Worm (Caenorhabditis elegans) whole organism, L4 larva: ENCODE data around the gene sri-65.
A peak's percentile ranks its signal among the peaks of the same experiment; 100 is the strongest.
"Not testable (repeated sequence)": the region's sequence is repeated elsewhere in the genome, so short reads cannot be mapped to it uniquely, and the experiment has no call there.

ENCODE experiments used
- F37D6.2 ChIP-seq: sonication (generic microtip); optimal IDR thresholded peaks from 2 replicates; lab custom pipeline; 2016; ENCODE audit warnings: mild to moderate bottlenecking, missing genetic modification characterization, missing compliant biosample characterization
- F44E2.7 ChIP-seq: fragments of 200-800 bp; sonication (Bioruptor generic); IDR thresholded peaks from 2 replicates; pipeline ENCODE4 v2.1.2; 2022; ENCODE audit warnings: missing genetic modification characterization, missing compliant biosample characterization
- T26A8.4 ChIP-seq: fragments of 200-800 bp; sonication (Bioruptor generic); IDR thresholded peaks from 2 replicates; pipeline ENCODE4 v1.3.6; 2022; ENCODE audit warnings: missing genetic modification characterization, missing compliant biosample characterization
- aha-1 ChIP-seq: fragments of 150-350 bp; peaks from one replicate; lab custom pipeline; 2014; ENCODE audit warnings: missing biosample characterization, missing genetic modification characterization
- ceh-28 ChIP-seq: fragments of 150-350 bp; optimal IDR thresholded peaks from 2 replicates; lab custom pipeline; 2014; ENCODE audit warnings: missing biosample characterization, missing genetic modification reagents, missing genetic modification characterization
- daf-16 ChIP-seq, 3 experiments: sonication (generic microtip); optimal IDR thresholded peaks; 2 replicates each; lab custom pipeline; 2016 to 2017; ENCODE audit warnings: missing genetic modification characterization in 3 of 3, missing genetic modification reagents in 3 of 3, mild to moderate bottlenecking in 2 of 3, missing compliant biosample characterization in 2 of 3, missing biosample characterization in 1 of 3, moderate library complexity in 1 of 3
- dmd-6 ChIP-seq: fragments of 200-800 bp; sonication (Bioruptor generic); IDR thresholded peaks from 2 replicates; pipeline ENCODE4 v1.3.6; 2022; ENCODE audit warnings: missing genetic modification reagents, missing genetic modification characterization, missing compliant biosample characterization
- dve-1 ChIP-seq: sonication (generic microtip); optimal IDR thresholded peaks from 2 replicates; lab custom pipeline; 2017; ENCODE audit warnings: antibody characterized with exemption, mild to moderate bottlenecking, missing genetic modification characterization, missing compliant biosample characterization; ENCODE audit not compliant: insufficient read depth
- egl-43 ChIP-seq: fragments of 200-800 bp; sonication (Bioruptor generic); IDR thresholded peaks from 2 replicates; pipeline ENCODE4 v1.3.6; 2022; ENCODE audit warnings: missing genetic modification reagents, missing genetic modification characterization, missing compliant biosample characterization
- gei-8 ChIP-seq: fragments of 200-800 bp; sonication (Bioruptor generic); optimal IDR thresholded peaks from 2 replicates; lab custom pipeline; 2018; ENCODE audit warnings: mild to moderate bottlenecking, missing genetic modification characterization, missing compliant biosample characterization
- hlh-11 ChIP-seq: fragments of 200-800 bp; sonication (Bioruptor generic); optimal IDR thresholded peaks from 2 replicates; lab custom pipeline; 2018; ENCODE audit warnings: mild to moderate bottlenecking, missing genetic modification characterization, missing compliant biosample characterization
- hlh-30 ChIP-seq: sonication (generic microtip); optimal IDR thresholded peaks from 2 replicates; lab custom pipeline; 2017; ENCODE audit warnings: antibody characterized with exemption, mild to moderate bottlenecking, missing genetic modification characterization, missing compliant biosample characterization; ENCODE audit not compliant: insufficient read depth
- lim-7 ChIP-seq: fragments of 200-800 bp; sonication (Bioruptor generic); IDR thresholded peaks from 2 replicates; pipeline ENCODE4 v1.3.6; 2022; ENCODE audit warnings: missing genetic modification characterization, missing compliant biosample characterization
- lir-3 ChIP-seq: sonication (generic microtip); optimal IDR thresholded peaks from 2 replicates; lab custom pipeline; 2016; ENCODE audit warnings: mild to moderate bottlenecking, missing genetic modification characterization, missing compliant biosample characterization
- mdl-1 ChIP-seq, 2 experiments: fragments of 150-350 bp in 1 of 2; sonication (generic microtip) in 1 of 2; optimal IDR thresholded peaks; 2 replicates each; lab custom pipeline; 2014 to 2017; ENCODE audit warnings: missing biosample characterization in 2 of 2, missing genetic modification characterization in 2 of 2
- mdt-29 ChIP-seq: fragments of 200-800 bp; sonication (Bioruptor generic); IDR thresholded peaks from 2 replicates; pipeline ENCODE4 v1.3.6; 2022; ENCODE audit warnings: missing genetic modification reagents, missing genetic modification characterization, missing compliant biosample characterization
- mes-2 ChIP-seq: sonication (generic microtip); optimal IDR thresholded peaks from 2 replicates; lab custom pipeline; 2016; ENCODE audit warnings: missing genotype, mild to moderate bottlenecking, missing genetic modification characterization, missing compliant biosample characterization; ENCODE audit not compliant: poor library complexity, severe bottlenecking
- nhr-102 ChIP-seq: sonication (generic microtip); optimal IDR thresholded peaks from 2 replicates; lab custom pipeline; 2016; ENCODE audit warnings: mild to moderate bottlenecking, missing genetic modification characterization, moderate library complexity, missing compliant biosample characterization
- nhr-111 ChIP-seq: fragments of 200-800 bp; sonication (Bioruptor generic); optimal IDR thresholded peaks from 2 replicates; lab custom pipeline; 2018; ENCODE audit warnings: mild to moderate bottlenecking, missing genetic modification characterization, missing compliant biosample characterization
- nhr-28 ChIP-seq: fragments of 150-350 bp; optimal IDR thresholded peaks from 2 replicates; lab custom pipeline; 2014; ENCODE audit warnings: missing biosample characterization, missing genetic modification characterization
- nhr-76 ChIP-seq: fragments of 150-350 bp; optimal IDR thresholded peaks from 2 replicates; lab custom pipeline; 2014; ENCODE audit warnings: missing biosample characterization, missing genetic modification characterization
- nhr-77 ChIP-seq: fragments of 150-350 bp; optimal IDR thresholded peaks from 2 replicates; lab custom pipeline; 2014; ENCODE audit warnings: missing biosample characterization, missing genetic modification characterization
- php-3 ChIP-seq: fragments of 200-800 bp; sonication (Bioruptor generic); IDR thresholded peaks from 2 replicates; pipeline ENCODE4 v1.3.6; 2022; ENCODE audit warnings: missing genetic modification reagents, missing genetic modification characterization, missing compliant biosample characterization
- pqm-1 ChIP-seq: sonication (generic microtip); optimal IDR thresholded peaks from 2 replicates; lab custom pipeline; 2017; ENCODE audit warnings: missing biosample characterization, missing genetic modification characterization
- rbr-2 ChIP-seq: sonication (generic microtip); optimal IDR thresholded peaks from 2 replicates; lab custom pipeline; 2016; ENCODE audit warnings: missing genotype, missing genetic modification characterization, missing compliant biosample characterization
- sdz-12 ChIP-seq: fragments of 200-800 bp; sonication (Bioruptor generic); optimal IDR thresholded peaks from 2 replicates; lab custom pipeline; 2018; ENCODE audit warnings: mild to moderate bottlenecking, missing genetic modification characterization, missing compliant biosample characterization
- set-16 ChIP-seq: fragments of 200-800 bp; sonication (Bioruptor generic); IDR thresholded peaks from 2 replicates; pipeline ENCODE4 v1.3.6; 2022; ENCODE audit warnings: missing genetic modification reagents, missing genetic modification characterization, missing compliant biosample characterization
- skn-1 ChIP-seq: fragments of 150-350 bp; optimal IDR thresholded peaks from 2 replicates; lab custom pipeline; 2014; ENCODE audit warnings: missing biosample characterization, missing genetic modification characterization
- unc-130 ChIP-seq: sonication (generic microtip); optimal IDR thresholded peaks from 2 replicates; lab custom pipeline; 2016; ENCODE audit warnings: missing genetic modification reagents, missing genetic modification characterization, missing compliant biosample characterization
- zag-1 ChIP-seq: fragments of 150-350 bp; optimal IDR thresholded peaks from 2 replicates; lab custom pipeline; 2014; ENCODE audit warnings: missing biosample characterization, missing genetic modification characterization

The sri-65 gene

ce11 chrV:16350775-16351378 is 37.3 kb downstream of the sri-65 start (continued):
- TF ChIP-seq F37D6.2 (tag; lab: Kevin White, UChicago), result no peak
- TF ChIP-seq, all 104 proteins: peak for 26

DNA sequence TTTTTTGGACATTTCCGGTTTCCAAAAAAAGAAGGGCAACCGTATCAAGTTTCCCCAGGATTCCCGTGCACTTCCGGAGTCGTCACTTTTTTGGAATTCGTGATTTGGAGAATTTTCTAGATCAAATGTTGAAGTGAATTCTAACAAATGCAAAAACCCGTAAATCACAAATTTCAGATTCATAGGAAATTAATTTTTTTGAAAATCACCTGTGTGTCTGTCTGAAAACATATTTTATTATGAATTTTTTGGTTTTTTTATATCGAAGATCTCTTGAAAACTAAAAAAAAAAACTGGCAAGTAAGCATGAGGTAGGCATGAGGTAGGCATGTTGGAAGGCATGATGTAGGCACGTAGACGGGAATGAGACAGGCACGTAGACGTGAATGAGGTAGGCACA is 38.1 kb downstream of the sri-65 start:
- no peak for TF ChIP-seq gei-8 (GFP tag; lab: Kevin White, UChicago)
- no peak for TF ChIP-seq sdz-12 (GFP tag; lab: Kevin White, UChicago)
- TF ChIP-seq skn-1 (tag; lab: Kevin White, UChicago), result no peak
- TF ChIP-seq aha-1 (tag; lab: Kevin White, UChicago), result peak; percentile 60
- no peak for TF ChIP-seq dmd-6
- no peak for TF ChIP-seq F44E2.7 (GFP tag; lab: Robert Waterston, UW)
- TF ChIP-seq nhr-76 (tag; lab: Kevin White, UChicago), result no peak
- no peak for TF ChIP-seq mes-2

DNA sequence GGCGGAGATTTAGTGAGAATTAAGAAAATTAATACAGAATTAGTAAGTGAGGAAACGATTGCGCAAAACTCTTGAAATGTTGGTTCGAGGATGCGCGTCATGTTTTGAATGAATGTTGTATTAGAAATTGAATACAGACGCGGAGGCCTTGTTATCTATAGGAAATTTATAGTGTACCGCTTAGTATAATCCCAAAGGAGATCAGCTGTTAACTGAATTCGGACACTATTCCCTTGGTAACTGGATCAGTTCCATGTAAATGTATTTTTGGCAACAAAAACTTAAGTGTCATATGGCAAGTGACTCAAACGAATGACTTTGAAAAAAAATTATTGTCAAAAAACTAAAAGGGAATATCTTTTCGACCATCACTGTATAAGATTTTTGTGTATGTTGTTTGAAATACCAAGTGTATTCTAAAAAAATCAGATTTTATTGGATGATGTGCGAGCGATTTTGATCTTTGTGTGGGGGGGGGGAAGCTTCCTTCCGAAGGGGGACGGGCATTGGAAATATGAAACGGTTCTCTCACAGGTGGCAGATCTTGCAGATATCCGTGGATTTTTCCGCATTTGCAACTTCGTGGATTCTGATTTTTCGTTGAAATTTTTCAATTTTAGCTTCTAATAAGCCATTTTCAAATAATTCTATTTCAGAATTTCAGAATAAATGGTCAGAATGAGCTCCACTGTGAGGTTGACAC is 41.6 kb downstream of the sri-65 start, which contains the start of the genes W08G11.5 and W08G11.1:
Gene W08G11.5 (minus strand): TSS at position 101 of the 703 bp plus-strand sequence.
Gene W08G11.1 (plus strand): TSS at position 653 of the 703 bp plus-strand sequence.
- TF ChIP-seq ceh-28 (tag; lab: Kevin White, UChicago), result no peak
- TF ChIP-seq aha-1 (tag; lab: Kevin White, UChicago), result peak; percentile 33
- TF ChIP-seq F37D6.2 (tag; lab: Kevin White, UChicago), result no peak
- TF ChIP-seq zag-1 (tag; lab: Kevin White, UChicago), result no peak

DNA sequence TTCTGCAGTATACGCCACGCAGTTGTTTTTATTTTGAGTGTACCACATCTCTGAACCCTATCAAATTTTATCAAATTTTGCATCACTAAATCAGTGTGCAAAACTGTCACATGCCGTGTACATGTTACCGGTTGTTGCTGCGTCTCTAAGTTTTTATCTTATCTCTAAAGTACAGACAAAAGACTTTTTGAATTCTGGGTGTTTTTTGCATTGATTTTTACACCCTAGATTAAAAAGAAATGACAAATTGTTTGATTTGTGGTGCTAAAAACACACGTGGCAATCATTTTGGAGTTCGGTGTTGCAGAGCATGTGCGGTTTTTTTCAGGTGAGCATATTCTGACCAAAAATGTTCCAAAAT is 45.9 kb downstream of the sri-65 start, which contains the start of gene nhr-193:
Gene nhr-193 (plus strand): TSS at position 51 of the 361 bp plus-strand sequence.
- TF ChIP-seq nhr-28, result peak; percentile 54
- no peak for TF ChIP-seq daf-16 (GFP tag; optimal IDR thresholded peaks at IDR 0.05; lab: Kevin White, UChicago)
- TF ChIP-seq daf-16 (tag; optimal IDR thresholded peaks at IDR 0.05; lab: Kevin White, UChicago), result peak; percentile 39
- no peak for TF ChIP-seq unc-130 (GFP tag; lab: Kevin White, UChicago)
- no peak for TF ChIP-seq lir-3 (tag; lab: Kevin White, UChicago)
- no peak for TF ChIP-seq php-3 (GFP tag; lab: Robert Waterston, UW)
- TF ChIP-seq nhr-77 (tag; lab: Kevin White, UChicago), result peak; percentile 1
- peak; percentile 61 for TF ChIP-seq dve-1 (tag; lab: Kevin White, UChicago)
- peak; percentile 63 for TF ChIP-seq hlh-11 (tag; lab: Kevin White, UChicago)
- peak in 1 of 2 experiments; percentile 39 for TF ChIP-seq mdl-1 (tag; optimal IDR thresholded peaks at IDR 0.05; lab: Kevin White, UChicago)
- no peak for TF ChIP-seq rbr-2 (tag; lab: Kevin White, UChicago)
- no peak for TF ChIP-seq nhr-111 (GFP tag; lab: Kevin White, UChicago)
- TF ChIP-seq hlh-30 (tag; lab: Kevin White, UChicago), result peak; percentile 18
- peak; percentile 74 for TF ChIP-seq dmd-6
- TF ChIP-seq pqm-1 (tag; lab: Kevin White, UChicago), result peak; percentile 46

DNA sequence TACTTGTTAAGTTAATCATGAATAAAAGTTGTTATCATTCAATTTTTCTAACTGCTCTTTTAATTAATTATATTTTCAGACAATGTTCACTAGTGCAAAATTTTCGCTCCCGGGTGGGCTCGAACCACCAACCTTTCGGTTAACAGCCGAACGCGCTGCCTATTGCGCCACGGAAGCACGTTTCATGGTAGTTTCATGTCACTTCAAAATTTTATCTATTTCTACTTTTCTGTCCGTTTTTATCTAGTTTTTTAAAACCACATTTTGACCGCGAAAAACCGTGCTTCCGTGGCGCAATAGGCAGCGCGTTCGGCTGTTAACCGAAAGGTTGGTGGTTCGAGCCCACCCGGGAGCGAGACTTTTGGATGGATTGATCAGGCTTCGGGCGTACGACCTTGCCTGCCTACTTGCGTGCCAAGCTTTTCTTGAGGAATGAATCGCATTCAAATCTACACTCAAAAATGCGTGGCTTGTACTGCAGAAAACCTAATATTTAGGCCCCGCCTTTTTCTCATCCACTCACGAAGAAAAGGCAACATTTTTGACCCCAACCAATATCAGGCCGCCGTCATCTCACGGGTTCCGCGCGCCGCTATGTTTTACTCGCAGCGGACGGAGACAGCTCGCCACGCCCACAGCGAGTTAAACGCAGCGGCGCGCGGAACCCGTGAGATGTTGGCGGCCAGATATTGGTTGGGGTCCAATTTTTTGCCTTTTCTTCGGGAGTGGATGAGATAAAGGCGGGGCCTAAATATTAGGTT is 46.5 kb downstream of the sri-65 start:
- TF ChIP-seq mdt-29 (peak; percentile 51; the same call in 1 of the 2 replicates), hlh-11 (tag; lab: Kevin White, UChicago) (peak; percentile 10), daf-16 (tag; optimal IDR thresholded peaks at IDR 0.05; lab: Kevin White, UChicago) (peak; percentile 24), T26A8.4 (GFP tag; lab: Robert Waterston, UW) (0 out of 2 replicates have a peak, but pooled peaks have one; percentile 12), lim-7 (GFP tag; lab: Robert Waterston, UW) (peak; percentile 26; the same call in 1 of the 2 replicates), nhr-102 (tag; lab: Kevin White, UChicago) (peak; percentile 9), egl-43 (peak; percentile 63), dmd-6 (peak; percentile 43; the same call in 1 of the 2 replicates), set-16 (GFP tag; lab: Robert Waterston, UW) (peak; percentile 66), dve-1 (tag; lab: Kevin White, UChicago) (peak; percentile 27), aha-1 (tag; lab: Kevin White, UChicago) (peak; percentile 92), hlh-30 (tag; lab: Kevin White, UChicago) (peak; percentile 14)
- TF ChIP-seq daf-16 (GFP tag; optimal IDR thresholded peaks at IDR 0.05; lab: Kevin White, UChicago), result not testable (repeated sequence)
